Worm (Caenorhabditis elegans) whole organism, mixed stage, embryonic: ENCODE results near the gene F46B3.9.

ENCODE experiments used
- elt-1 ChIP-seq: sonication (generic microtip); optimal IDR thresholded peaks from 2 replicates; lab custom pipeline; 2017; ENCODE audit warnings: missing genetic modification characterization, mild to moderate bottlenecking, missing compliant biosample characterization, antibody characterized with exemption, moderate library complexity, borderline replicate concordance; ENCODE audit not compliant: insufficient read depth
- elt-3 ChIP-seq: fragments of 150-350 bp; optimal IDR thresholded peaks from 2 replicates; lab custom pipeline; 2014; ENCODE audit warnings: missing biosample characterization, missing genetic modification characterization
- ham-2 ChIP-seq: fragments of 200-800 bp; sonication (Bioruptor generic); optimal IDR thresholded peaks from 2 replicates; lab custom pipeline; 2018; ENCODE audit warnings: mild to moderate bottlenecking, missing genetic modification characterization, missing compliant biosample characterization
- hlh-1 ChIP-seq: fragments of 150-350 bp; optimal IDR thresholded peaks from 2 replicates; lab custom pipeline; 2014; ENCODE audit warnings: missing biosample characterization, missing genetic modification reagents, missing genetic modification characterization
- lin-13 ChIP-seq: fragments of 150-350 bp; optimal IDR thresholded peaks from 2 replicates; lab custom pipeline; 2014; ENCODE audit warnings: missing biosample characterization, missing genetic modification characterization
- lsy-2 ChIP-seq: fragments of 150-350 bp; optimal IDR thresholded peaks from 2 replicates; lab custom pipeline; 2014; ENCODE audit warnings: missing biosample characterization, missing genetic modification characterization
- mep-1 ChIP-seq: fragments of 150-350 bp; optimal IDR thresholded peaks from 2 replicates; lab custom pipeline; 2017; ENCODE audit warnings: missing biosample characterization, missing genetic modification reagents, missing genetic modification characterization, inconsistent platforms
- nhr-12 ChIP-seq: fragments of 150-350 bp; optimal IDR thresholded peaks from 2 replicates; lab custom pipeline; 2014; ENCODE audit warnings: missing biosample characterization, missing genetic modification characterization
- nhr-28 ChIP-seq: fragments of 150-350 bp; optimal IDR thresholded peaks from 2 replicates; lab custom pipeline; 2014; ENCODE audit warnings: missing biosample characterization, missing genetic modification characterization
- pha-4 ChIP-seq: fragments of 150-350 bp; optimal IDR thresholded peaks from 2 replicates; lab custom pipeline; 2018; ENCODE audit warnings: missing biosample characterization, missing genetic modification reagents, missing genetic modification characterization
- sptf-1 ChIP-seq: sonication (generic microtip); optimal IDR thresholded peaks from 2 replicates; lab custom pipeline; 2017; ENCODE audit warnings: mild to moderate bottlenecking, missing genetic modification characterization, moderate library complexity, missing compliant biosample characterization
- unc-39 ChIP-seq: fragments of 150-350 bp; optimal IDR thresholded peaks from 2 replicates; lab custom pipeline; 2014; ENCODE audit warnings: missing biosample characterization, missing genetic modification characterization
- zip-8 ChIP-seq: fragments of 150-350 bp; optimal IDR thresholded peaks from 2 replicates; lab custom pipeline; 2014; ENCODE audit warnings: missing biosample characterization, missing genetic modification characterization

- TF ChIP-seq hlh-1 (tag; lab: Kevin White, UChicago) = no peak
- no peak for TF ChIP-seq unc-39 (tag; lab: Kevin White, UChicago)
- no peak for TF ChIP-seq mep-1 (tag; lab: Kevin White, UChicago)
- no peak for TF ChIP-seq elt-1 (tag; lab: Kevin White, UChicago)
- no peak for TF ChIP-seq ham-2 (GFP tag; lab: Kevin White, UChicago)
- TF ChIP-seq lin-13 = no peak
- TF ChIP-seq nhr-12 (tag; lab: Kevin White, UChicago) = no peak
- no peak for TF ChIP-seq pha-4 (tag; lab: Kevin White, UChicago)
- no peak for TF ChIP-seq sptf-1
- TF ChIP-seq elt-3 = no peak
- no peak for TF ChIP-seq nhr-28
- no peak for TF ChIP-seq zip-8
- no peak for TF ChIP-seq lsy-2 (tag; lab: Kevin White, UChicago)
Measured at ce11 chrV:20666905-20667304, 41.0 kb upstream of the F46B3.9 start, which contains the start of gene mlt-11.
